Fruit fly (Drosophila melanogaster): ENCODE results near the gene NijA.
A peak's percentile ranks its signal among the peaks of the same experiment; 100 is the strongest.

Gene NijA

DNA sequence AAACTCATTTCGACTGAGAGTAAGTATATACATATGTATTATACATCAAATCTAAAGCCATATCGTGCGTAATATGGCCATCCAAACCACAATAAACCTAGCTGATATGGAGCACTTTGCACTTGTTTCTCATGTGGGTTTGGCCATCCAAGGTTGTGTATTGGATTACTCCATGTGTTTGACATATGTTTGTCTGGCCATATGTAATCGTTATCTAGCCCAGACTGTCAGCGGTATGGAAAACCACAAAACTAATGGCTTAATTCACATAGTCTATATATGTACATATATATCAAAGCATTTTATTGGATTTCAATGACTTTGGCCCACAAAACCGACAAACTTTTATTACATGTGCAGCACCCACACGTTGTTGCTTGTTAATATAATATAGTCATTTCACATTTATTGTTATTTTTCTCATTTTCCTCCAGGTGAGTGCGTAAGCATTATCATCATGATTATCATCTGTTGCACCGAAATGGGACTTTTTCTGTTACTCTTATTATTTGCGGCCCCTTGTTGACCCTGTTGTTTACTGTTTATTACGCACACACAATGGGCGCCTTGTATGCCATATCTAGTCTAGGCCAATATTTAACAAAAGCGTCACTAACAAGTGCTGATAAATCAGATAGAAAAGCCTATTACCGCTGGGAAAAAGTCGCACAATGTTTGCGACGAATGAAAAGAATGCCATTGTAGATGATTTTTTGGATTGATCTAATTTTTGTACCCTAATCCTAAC, 40.1 kb downstream of the NijA start:
- TF ChIP-seq CG33213 (GFP tag; optimal IDR thresholded peaks at IDR 0.05) (peak; percentile 80), nerfin-1 (tag; optimal IDR thresholded peaks at IDR 0.05) (peak; percentile 55), mam (GFP tag; optimal IDR thresholded peaks at IDR 0.05) (peak; percentile 38), kay (GFP tag; optimal IDR thresholded peaks at IDR 0.05) (peak; percentile 45), CG15514 (GFP tag; optimal IDR thresholded peaks at IDR 0.05) (peak; percentile 61), Dad (GFP tag; optimal IDR thresholded peaks at IDR 0.05) (peak; percentile 11), pnt (GFP tag; optimal IDR thresholded peaks at IDR 0.05) (peak; percentile 41), ems (GFP tag; optimal IDR thresholded peaks at IDR 0.05) (peak; percentile 50), CG11723 (GFP tag; optimal IDR thresholded peaks at IDR 0.05) (peak; percentile 70), CG4617 (GFP tag; optimal IDR thresholded peaks at IDR 0.05; ENCODE audit: borderline replicate concordance) (peak; percentile 21), Taf1 (GFP tag; IDR thresholded peaks at IDR 0.05) (no peak), CG10321 (GFP tag; IDR thresholded peaks at IDR 0.05) (no peak), gt (GFP tag; IDR thresholded peaks at IDR 0.05) (no peak), Neu2 (GFP tag; optimal IDR thresholded peaks at IDR 0.05; ENCODE audit: borderline replicate concordance) (no peak), CG14860 (GFP tag; IDR thresholded peaks at IDR 0.05; ENCODE audit: partially characterized antibody) (no peak), Bgb (GFP tag; IDR thresholded peaks at IDR 0.05; ENCODE audit: partially characterized antibody) (no peak), tap (tag; optimal IDR thresholded peaks at IDR 0.05) (peak; percentile 23), ATbp (GFP tag; optimal IDR thresholded peaks at IDR 0.05) (peak; percentile 94), CG14667 (GFP tag; IDR thresholded peaks at IDR 0.05) (no peak), lmd (GFP tag; IDR thresholded peaks at IDR 0.05) (no peak), rib (GFP tag; IDR thresholded peaks at IDR 0.05) (no peak), CG7963 (GFP tag; IDR thresholded peaks at IDR 0.05; ENCODE audit: partially characterized antibody) (no peak), gro (GFP tag; optimal IDR thresholded peaks at IDR 0.05) (peak; percentile 36), ranshi (GFP tag; IDR thresholded peaks at IDR 0.05) (peak; percentile 60; the same call in 1 of the 2 replicates), tgo (GFP tag; IDR thresholded peaks at IDR 0.05) (peak; percentile 29; the same call in 1 of the 3 replicates), dm (GFP tag; optimal IDR thresholded peaks at IDR 0.05) (no peak), CG8388 (GFP tag; optimal IDR thresholded peaks at IDR 0.05) (no peak), oc (tag; optimal IDR thresholded peaks at IDR 0.05) (peak; percentile 45), fd96Cb (tag; optimal IDR thresholded peaks at IDR 0.05) (peak; percentile 39), sna (GFP tag; IDR thresholded peaks at IDR 0.05; ENCODE audit: partially characterized antibody) (no peak), HmgD (GFP tag; optimal IDR thresholded peaks at IDR 0.05) (no peak), maf-S (GFP tag; optimal IDR thresholded peaks at IDR 0.05) (peak; percentile 44), crp (GFP tag; optimal IDR thresholded peaks at IDR 0.05) (peak in 1 of 2 experiments; percentile 12), pan (optimal IDR thresholded peaks at IDR 0.05) (no peak), pan (GFP tag; optimal IDR thresholded peaks at IDR 0.05 in 1 of 2, IDR thresholded peaks at IDR 0.05 in 1 of 2) (peak in 1 of 2 experiments; percentile 62), zf30C (GFP tag; optimal IDR thresholded peaks at IDR 0.05) (no peak), CG18599 (GFP tag; optimal IDR thresholded peaks at IDR 0.05) (peak; percentile 78), sima (GFP tag; optimal IDR thresholded peaks at IDR 0.05) (peak; percentile 19), Fer1 (GFP tag; optimal IDR thresholded peaks at IDR 0.05) (peak; percentile 74), Dref (GFP tag; IDR thresholded peaks at IDR 0.05) (no peak), kni (GFP tag; optimal IDR thresholded peaks at IDR 0.05) (no peak), CG9932 (GFP tag; IDR thresholded peaks at IDR 0.05) (no peak), pfk (GFP tag; optimal IDR thresholded peaks at IDR 0.05) (no peak), CG4854 (GFP tag; optimal IDR thresholded peaks at IDR 0.05) (peak; percentile 64), cad (GFP tag; optimal IDR thresholded peaks at IDR 0.05) (no peak), CG17328 (GFP tag; IDR thresholded peaks at IDR 0.05) (no peak), Blimp-1 (GFP tag; optimal IDR thresholded peaks at IDR 0.05) (peak; percentile 73), Med (GFP tag) (peak; percentile 96), CG1647 (GFP tag; optimal IDR thresholded peaks at IDR 0.05) (peak; percentile 71)
